Worm (Caenorhabditis elegans): ENCODE results near the gene F40F8.12.

F40F8.12 gene

DNA sequence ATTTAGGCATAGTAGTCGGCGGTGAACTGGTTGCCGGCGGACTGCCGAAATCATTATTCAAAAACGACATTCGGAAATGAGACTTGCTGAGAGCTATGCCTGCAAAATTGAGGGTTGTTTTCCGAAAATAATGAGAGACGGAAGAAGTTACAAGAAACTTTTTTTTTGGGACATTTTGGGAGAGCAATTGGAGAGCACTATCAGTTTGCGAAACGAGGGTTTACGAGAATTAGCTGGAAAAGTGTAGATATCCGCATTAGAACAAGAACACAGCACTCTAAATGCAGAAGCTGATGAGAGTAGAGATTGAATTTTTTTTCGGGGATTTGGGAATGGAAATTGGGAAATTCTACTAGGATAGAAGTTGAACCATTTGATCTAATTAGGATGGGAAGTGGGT is 22.9 kb downstream of the F40F8.12 start, which contains the start of gene pqm-1:
Gene pqm-1 (minus strand): TSS at position 101 of the 400 bp plus-strand sequence.
- no peak for TF ChIP-seq lsy-2 (tag; optimal IDR thresholded peaks at IDR 0.05)
- no peak for TF ChIP-seq nhr-2 (tag; optimal IDR thresholded peaks at IDR 0.05)
- TF ChIP-seq unc-120 (tag; optimal IDR thresholded peaks at IDR 0.05; ENCODE audit: poor library complexity, severe bottlenecking): no peak
- no peak for TF ChIP-seq mab-5 (tag; optimal IDR thresholded peaks at IDR 0.05)
- TF ChIP-seq blmp-1 (tag; optimal IDR thresholded peaks at IDR 0.05): no peak
- TF ChIP-seq elt-1 (tag; optimal IDR thresholded peaks at IDR 0.05; ENCODE audit: borderline replicate concordance, insufficient read depth): no peak
- no peak for TF ChIP-seq nhr-76 (tag; optimal IDR thresholded peaks at IDR 0.05)
- no peak for TF ChIP-seq mls-2 (tag; optimal IDR thresholded peaks at IDR 0.05)
- no peak for TF ChIP-seq lin-13 (tag; optimal IDR thresholded peaks at IDR 0.05)
- no peak for TF ChIP-seq ceh-83 (GFP tag; optimal IDR thresholded peaks at IDR 0.05)

- no peak for TF ChIP-seq flh-1 (GFP tag; optimal IDR thresholded peaks at IDR 0.05)
- TF ChIP-seq lin-32 (GFP tag; optimal IDR thresholded peaks at IDR 0.05): no peak
- no peak for TF ChIP-seq ceh-43 (GFP tag; optimal IDR thresholded peaks at IDR 0.05)
- TF ChIP-seq lin-13 (tag; optimal IDR thresholded peaks at IDR 0.05): no peak
- TF ChIP-seq elt-3 (tag; optimal IDR thresholded peaks at IDR 0.05): no peak
- TF ChIP-seq mep-1 (tag; optimal IDR thresholded peaks at IDR 0.05): no peak
- no peak for TF ChIP-seq ztf-11 (tag; optimal IDR thresholded peaks at IDR 0.05)
- no peak for TF ChIP-seq bed-3 (GFP tag; optimal IDR thresholded peaks at IDR 0.05)
- no peak for TF ChIP-seq nhr-76 (tag; optimal IDR thresholded peaks at IDR 0.05)
- no peak for TF ChIP-seq pha-4 (tag; optimal IDR thresholded peaks at IDR 0.05)
- TF ChIP-seq nhr-12 (tag; optimal IDR thresholded peaks at IDR 0.05): no peak
- no peak for TF ChIP-seq ceh-39 (tag; optimal IDR thresholded peaks at IDR 0.05)
- no peak for TF ChIP-seq tbx-8 (GFP tag; optimal IDR thresholded peaks at IDR 0.05)
- no peak for TF ChIP-seq snpc-4 (tag; optimal IDR thresholded peaks at IDR 0.05)
- no peak for TF ChIP-seq zip-8 (tag; optimal IDR thresholded peaks at IDR 0.05)
- no peak for TF ChIP-seq sem-2 (GFP tag; optimal IDR thresholded peaks at IDR 0.05)
These were observed 23.5 kb downstream of the F40F8.12 start for ce11 chrII:11153080-11153479.

- TF ChIP-seq elt-1 (tag; optimal IDR thresholded peaks at IDR 0.05; ENCODE audit: borderline replicate concordance, insufficient read depth) (no peak), M03D4.4 (tag; optimal IDR thresholded peaks at IDR 0.05) (no peak)
These were observed 24.2 kb downstream of the F40F8.12 start for ce11 chrII:11153800-11154199.

ce11 chrII:11154957-11155356 is 25.3 kb downstream of the F40F8.12 start:
- no peak for TF ChIP-seq drap-1 (GFP tag; optimal IDR thresholded peaks at IDR 0.05)
- no peak for TF ChIP-seq ztf-11 (tag; optimal IDR thresholded peaks at IDR 0.05)
- TF ChIP-seq blmp-1 (tag; optimal IDR thresholded peaks at IDR 0.05): no peak
- TF ChIP-seq unc-120 (tag; optimal IDR thresholded peaks at IDR 0.05; ENCODE audit: poor library complexity, severe bottlenecking): no peak
- no peak for TF ChIP-seq mep-1 (tag; optimal IDR thresholded peaks at IDR 0.05)
- no peak for TF ChIP-seq nhr-76 (tag; optimal IDR thresholded peaks at IDR 0.05)
- TF ChIP-seq hlh-1 (tag; optimal IDR thresholded peaks at IDR 0.05): no peak
- no peak for TF ChIP-seq mab-5 (tag; optimal IDR thresholded peaks at IDR 0.05)
- TF ChIP-seq nhr-12 (tag; optimal IDR thresholded peaks at IDR 0.05): no peak
- no peak for TF ChIP-seq bed-3 (GFP tag; optimal IDR thresholded peaks at IDR 0.05)
- TF ChIP-seq flh-1 (GFP tag; optimal IDR thresholded peaks at IDR 0.05): no peak
- TF ChIP-seq lin-32 (GFP tag; optimal IDR thresholded peaks at IDR 0.05): no peak
- TF ChIP-seq mls-2 (tag; optimal IDR thresholded peaks at IDR 0.05): no peak
- TF ChIP-seq tbx-8 (GFP tag; optimal IDR thresholded peaks at IDR 0.05): no peak
- no peak for TF ChIP-seq elt-1 (tag; optimal IDR thresholded peaks at IDR 0.05; ENCODE audit: borderline replicate concordance, insufficient read depth)
- TF ChIP-seq unc-62 (GFP tag; optimal IDR thresholded peaks at IDR 0.05): no peak

ce11 chrII:11155400-11155799 is 25.8 kb downstream of the F40F8.12 start:
- TF ChIP-seq sem-2 (GFP tag; optimal IDR thresholded peaks at IDR 0.05) (no peak), nhr-28 (tag; optimal IDR thresholded peaks at IDR 0.05) (no peak), nhr-76 (tag; optimal IDR thresholded peaks at IDR 0.05) (no peak), mab-5 (tag; optimal IDR thresholded peaks at IDR 0.05) (no peak), unc-62 (GFP tag; optimal IDR thresholded peaks at IDR 0.05) (no peak), elt-3 (tag; optimal IDR thresholded peaks at IDR 0.05) (no peak), lin-13 (tag; optimal IDR thresholded peaks at IDR 0.05) (no peak), lsy-2 (tag; optimal IDR thresholded peaks at IDR 0.05) (no peak), elt-1 (tag; optimal IDR thresholded peaks at IDR 0.05; ENCODE audit: borderline replicate concordance, insufficient read depth) (no peak)

DNA sequence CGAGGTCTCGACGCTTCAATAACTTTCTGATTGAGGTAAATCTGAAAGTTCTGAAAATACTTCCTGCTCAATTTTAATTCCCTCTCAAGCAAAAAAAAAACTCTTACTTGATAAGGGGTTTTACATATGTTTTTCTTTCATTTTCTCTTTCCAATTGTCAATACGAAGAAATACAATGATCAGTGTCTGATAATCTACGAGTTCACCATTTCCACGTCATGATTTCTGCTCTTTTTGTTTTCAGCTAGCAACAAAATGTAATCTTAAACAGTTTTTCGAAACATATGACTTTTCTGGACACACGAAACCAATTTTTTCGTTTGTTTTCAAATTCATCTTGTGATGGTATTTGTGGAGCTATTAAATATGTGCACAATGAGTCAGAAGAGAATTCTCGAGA is 26.5 kb downstream of the F40F8.12 start:
- TF ChIP-seq M03D4.4 (tag; optimal IDR thresholded peaks at IDR 0.05) (no peak), hlh-1 (tag; optimal IDR thresholded peaks at IDR 0.05) (no peak), elt-3 (tag; optimal IDR thresholded peaks at IDR 0.05) (no peak), ztf-11 (tag; optimal IDR thresholded peaks at IDR 0.05) (no peak)

Measured in whole organism, mixed stage, embryonic.